Fruit fly (Drosophila melanogaster) Kc167 (cell line): ENCODE results near the gene Sfp24Bd.

Source experiments
- psq ChIP-seq: fragments of >200 bp; optimal IDR thresholded peaks from 2 replicates; lab custom pipeline; 2017; ENCODE audit warnings: missing external identifiers
- ttk ChIP-seq: sonication (Bioruptor generic); optimal IDR thresholded peaks from 2 replicates; lab custom pipeline; 2017; ENCODE audit warnings: missing external identifiers

DNA sequence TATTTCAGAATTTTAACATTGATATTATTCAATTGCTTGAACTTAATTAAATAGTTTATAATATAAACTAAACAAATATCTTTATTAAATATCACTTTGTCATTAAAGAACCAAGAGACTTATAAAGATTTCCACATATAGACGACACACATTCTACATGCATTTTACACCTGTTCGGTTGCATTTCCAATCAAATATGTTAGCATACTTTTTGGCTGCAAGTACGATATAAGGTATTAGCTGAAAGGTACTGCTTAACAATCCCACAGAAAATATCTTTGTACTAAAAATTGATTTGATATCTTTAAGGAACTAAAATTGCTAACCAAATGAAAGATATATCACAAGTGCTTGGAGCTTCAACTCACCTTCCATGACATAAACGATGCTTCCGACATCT is 35.1 kb downstream of the Sfp24Bd start:
- TF ChIP-seq ttk, result no peak
- TF ChIP-seq psq (lab: Kevin White, UChicago), result no peak
